Worm (Caenorhabditis elegans) whole organism, mixed stage, embryonic: ENCODE measurements around the gene C23F12.4.

Experiments used
- M03D4.4 ChIP-seq: sonication (generic microtip); optimal IDR thresholded peaks from 2 replicates; lab custom pipeline; 2017; ENCODE audit warnings: mild to moderate bottlenecking, missing genetic modification characterization, missing compliant biosample characterization
- bed-3 ChIP-seq: fragments of 200-800 bp; sonication (Bioruptor generic); optimal IDR thresholded peaks from 3 replicates; lab custom pipeline; 2018; ENCODE audit warnings: mild to moderate bottlenecking, missing genetic modification characterization, moderate library complexity, missing compliant biosample characterization
- ceh-39 ChIP-seq: fragments of 150-350 bp; optimal IDR thresholded peaks from 2 replicates; lab custom pipeline; 2014; ENCODE audit warnings: missing biosample characterization, missing genetic modification characterization
- ceh-43 ChIP-seq: fragments of 200-800 bp; sonication (Bioruptor generic); optimal IDR thresholded peaks from 2 replicates; lab custom pipeline; 2018; ENCODE audit warnings: mild to moderate bottlenecking, missing genetic modification characterization, moderate library complexity, missing compliant biosample characterization
- ceh-83 ChIP-seq: fragments of 200-800 bp; sonication (Bioruptor generic); optimal IDR thresholded peaks from 2 replicates; lab custom pipeline; 2018; ENCODE audit warnings: mild to moderate bottlenecking, missing genetic modification characterization, missing compliant biosample characterization
- ces-1 ChIP-seq: fragments of 150-350 bp; optimal IDR thresholded peaks from 2 replicates; lab custom pipeline; 2014; ENCODE audit warnings: missing biosample characterization, missing genetic modification reagents, missing genetic modification characterization
- cnd-1 ChIP-seq: fragments of 200-800 bp; sonication (Bioruptor generic); optimal IDR thresholded peaks from 2 replicates; lab custom pipeline; 2018; ENCODE audit warnings: mild to moderate bottlenecking, missing genetic modification characterization, missing compliant biosample characterization
- drap-1 ChIP-seq: fragments of 200-800 bp; sonication (Bioruptor generic); optimal IDR thresholded peaks from 3 replicates; lab custom pipeline; 2018; ENCODE audit warnings: mild to moderate bottlenecking, missing genetic modification characterization, missing compliant biosample characterization
- elt-1 ChIP-seq: sonication (generic microtip); optimal IDR thresholded peaks from 2 replicates; lab custom pipeline; 2017; ENCODE audit warnings: missing genetic modification characterization, mild to moderate bottlenecking, missing compliant biosample characterization, antibody characterized with exemption, moderate library complexity, borderline replicate concordance; ENCODE audit not compliant: insufficient read depth
- flh-1 ChIP-seq: fragments of 200-800 bp; sonication (Bioruptor generic); optimal IDR thresholded peaks from 2 replicates; lab custom pipeline; 2018; ENCODE audit warnings: mild to moderate bottlenecking, missing genetic modification characterization, moderate library complexity, missing compliant biosample characterization
- ham-2 ChIP-seq: fragments of 200-800 bp; sonication (Bioruptor generic); optimal IDR thresholded peaks from 2 replicates; lab custom pipeline; 2018; ENCODE audit warnings: mild to moderate bottlenecking, missing genetic modification characterization, missing compliant biosample characterization
- hlh-1 ChIP-seq: fragments of 150-350 bp; optimal IDR thresholded peaks from 2 replicates; lab custom pipeline; 2014; ENCODE audit warnings: missing biosample characterization, missing genetic modification reagents, missing genetic modification characterization
- lin-13 ChIP-seq: fragments of 150-350 bp; optimal IDR thresholded peaks from 2 replicates; lab custom pipeline; 2014; ENCODE audit warnings: missing biosample characterization, missing genetic modification characterization
- lin-32 ChIP-seq: fragments of 200-800 bp; sonication (Bioruptor generic); optimal IDR thresholded peaks from 2 replicates; lab custom pipeline; 2018; ENCODE audit warnings: mild to moderate bottlenecking, missing genetic modification characterization, missing compliant biosample characterization
- mab-5 ChIP-seq: fragments of 150-350 bp; optimal IDR thresholded peaks from 2 replicates; lab custom pipeline; 2014; ENCODE audit warnings: missing biosample characterization, missing genetic modification characterization
- mep-1 ChIP-seq: fragments of 150-350 bp; optimal IDR thresholded peaks from 2 replicates; lab custom pipeline; 2017; ENCODE audit warnings: missing biosample characterization, missing genetic modification reagents, missing genetic modification characterization, inconsistent platforms
- mls-2 ChIP-seq: sonication (generic microtip); optimal IDR thresholded peaks from 2 replicates; lab custom pipeline; 2016; ENCODE audit warnings: mild to moderate bottlenecking, missing genetic modification characterization, moderate library complexity, missing compliant biosample characterization
- nhr-2 ChIP-seq: fragments of 150-350 bp; optimal IDR thresholded peaks from 2 replicates; lab custom pipeline; 2014; ENCODE audit warnings: missing biosample characterization, missing genetic modification characterization
- nhr-237 ChIP-seq: fragments of 150-350 bp; optimal IDR thresholded peaks from 2 replicates; lab custom pipeline; 2014; ENCODE audit warnings: missing biosample characterization, missing genetic modification characterization
- nhr-28 ChIP-seq: fragments of 150-350 bp; optimal IDR thresholded peaks from 2 replicates; lab custom pipeline; 2014; ENCODE audit warnings: missing biosample characterization, missing genetic modification characterization
- nhr-76 ChIP-seq: sonication (generic microtip); optimal IDR thresholded peaks from 2 replicates; lab custom pipeline; 2017; ENCODE audit warnings: missing biosample characterization, missing genetic modification characterization
- pha-4 ChIP-seq: fragments of 150-350 bp; optimal IDR thresholded peaks from 2 replicates; lab custom pipeline; 2018; ENCODE audit warnings: missing biosample characterization, missing genetic modification reagents, missing genetic modification characterization
- sem-2 ChIP-seq: fragments of 200-800 bp; sonication (Bioruptor generic); optimal IDR thresholded peaks from 2 replicates; lab custom pipeline; 2018; ENCODE audit warnings: mild to moderate bottlenecking, missing genetic modification characterization, missing compliant biosample characterization
- snpc-4 ChIP-seq: fragments of 150-350 bp; optimal IDR thresholded peaks from 2 replicates; lab custom pipeline; 2014; ENCODE audit warnings: missing biosample characterization, missing genetic modification characterization
- sptf-1 ChIP-seq: sonication (generic microtip); optimal IDR thresholded peaks from 2 replicates; lab custom pipeline; 2017; ENCODE audit warnings: mild to moderate bottlenecking, missing genetic modification characterization, moderate library complexity, missing compliant biosample characterization
- unc-120 ChIP-seq: sonication (generic microtip); optimal IDR thresholded peaks from 2 replicates; lab custom pipeline; 2017; ENCODE audit warnings: missing genetic modification characterization, missing compliant biosample characterization; ENCODE audit not compliant: poor library complexity, severe bottlenecking
- unc-39 ChIP-seq: fragments of 150-350 bp; optimal IDR thresholded peaks from 2 replicates; lab custom pipeline; 2014; ENCODE audit warnings: missing biosample characterization, missing genetic modification characterization
- zip-8 ChIP-seq: fragments of 150-350 bp; optimal IDR thresholded peaks from 2 replicates; lab custom pipeline; 2014; ENCODE audit warnings: missing biosample characterization, missing genetic modification characterization
- ztf-11 ChIP-seq: fragments of 150-350 bp; optimal IDR thresholded peaks from 2 replicates; lab custom pipeline; 2014; ENCODE audit warnings: missing biosample characterization, missing genetic modification characterization

Gene C23F12.4

DNA sequence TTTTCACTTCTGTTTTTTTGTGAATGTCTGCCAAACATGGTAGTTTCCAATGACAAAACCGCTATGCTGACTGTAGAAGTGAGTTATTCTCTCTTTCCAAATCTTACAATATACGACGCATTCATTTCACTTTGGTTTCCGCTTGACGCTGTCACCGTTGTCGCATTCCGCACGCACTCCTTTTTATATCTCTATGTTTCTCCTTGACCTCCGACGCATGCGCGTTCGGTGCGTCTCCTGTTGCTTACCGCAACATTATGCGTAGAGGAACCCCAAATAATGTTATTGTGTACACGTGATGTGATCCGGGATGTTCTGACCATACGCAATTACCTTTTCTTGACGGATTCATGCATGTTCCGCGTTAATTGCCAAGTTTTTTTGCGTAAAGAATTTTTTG, 14.8 kb downstream of the C23F12.4 start:
- no peak for TF ChIP-seq pha-4 (tag; lab: Kevin White, UChicago)
- TF ChIP-seq mep-1 (tag; lab: Kevin White, UChicago) = peak; percentile 5
- TF ChIP-seq lin-13 (tag; lab: Kevin White, UChicago) = no peak
- TF ChIP-seq nhr-2 = peak; percentile 53
- peak; percentile 77 for TF ChIP-seq ham-2

ce11 chrX:9402464-9402863, 15.3 kb downstream of the C23F12.4 start:
- TF ChIP-seq lin-32 (GFP tag; lab: Kevin White, UChicago) (no peak), ceh-83 (GFP tag; lab: Kevin White, UChicago) (no peak), flh-1 (GFP tag; lab: Kevin White, UChicago) (no peak), mls-2 (tag; lab: Kevin White, UChicago) (no peak), mab-5 (tag; lab: Kevin White, UChicago) (no peak), zip-8 (tag; lab: Kevin White, UChicago) (no peak), sem-2 (GFP tag; lab: Kevin White, UChicago) (no peak), nhr-2 (no peak), ztf-11 (no peak), M03D4.4 (tag; lab: Kevin White, UChicago) (no peak), nhr-28 (tag; lab: Kevin White, UChicago) (no peak), cnd-1 (tag; lab: Kevin White, UChicago) (no peak), unc-120 (tag; lab: Kevin White, UChicago) (no peak), hlh-1 (tag; lab: Kevin White, UChicago) (no peak), ceh-43 (GFP tag; lab: Kevin White, UChicago) (no peak), drap-1 (GFP tag; lab: Kevin White, UChicago) (no peak), nhr-76 (tag; lab: Kevin White, UChicago) (no peak), ham-2 (no peak)

DNA sequence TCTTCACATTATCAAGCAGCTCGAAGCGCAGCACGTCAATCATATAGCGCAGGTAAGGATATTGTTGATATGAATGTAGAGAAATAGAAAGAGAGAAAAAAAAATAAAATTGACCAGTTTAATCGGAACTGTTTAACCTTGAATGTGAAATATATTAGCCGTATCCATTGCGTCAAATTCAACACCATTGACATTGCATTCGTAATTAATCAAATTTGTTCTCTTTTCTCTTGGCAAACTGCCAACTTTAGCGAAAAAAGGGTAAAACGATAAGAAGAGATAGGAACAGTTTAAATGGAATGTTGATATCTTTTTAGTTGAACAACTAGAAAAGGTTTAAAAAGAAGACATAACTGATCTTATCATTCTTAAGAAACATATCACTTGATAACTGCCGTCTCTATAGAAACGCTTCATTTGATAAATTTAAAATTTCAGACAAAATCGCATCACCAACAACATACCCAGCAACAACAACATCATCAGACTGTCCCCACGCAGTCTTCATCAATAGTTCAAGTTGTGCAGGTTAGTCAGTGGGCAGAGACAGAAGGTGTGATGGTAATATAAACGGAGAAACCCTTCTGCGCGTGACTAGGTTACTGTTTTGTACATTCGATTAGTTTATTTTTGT, 16.6 kb downstream of the C23F12.4 start:
- TF ChIP-seq unc-39 (tag; lab: Kevin White, UChicago) (no peak), flh-1 (GFP tag; lab: Kevin White, UChicago) (no peak), unc-120 (tag; lab: Kevin White, UChicago) (no peak), elt-1 (tag; lab: Kevin White, UChicago) (no peak), snpc-4 (no peak), drap-1 (GFP tag; lab: Kevin White, UChicago) (no peak), pha-4 (tag; lab: Kevin White, UChicago) (no peak), ceh-39 (tag; lab: Kevin White, UChicago) (no peak), bed-3 (GFP tag; lab: Kevin White, UChicago) (no peak), M03D4.4 (tag; lab: Kevin White, UChicago) (no peak), zip-8 (tag; lab: Kevin White, UChicago) (no peak), ces-1 (GFP tag; lab: Kevin White, UChicago) (no peak)

- no peak for TF ChIP-seq lin-13 (tag; lab: Kevin White, UChicago)
- TF ChIP-seq nhr-237 (tag; lab: Kevin White, UChicago) = no peak
- TF ChIP-seq elt-1 (tag; lab: Kevin White, UChicago) = peak; percentile 68
- TF ChIP-seq sptf-1 (tag; lab: Kevin White, UChicago) = no peak
- no peak for TF ChIP-seq ztf-11
Observed at ce11 chrX:9405922-9406321, 18.8 kb downstream of the C23F12.4 start.

DNA sequence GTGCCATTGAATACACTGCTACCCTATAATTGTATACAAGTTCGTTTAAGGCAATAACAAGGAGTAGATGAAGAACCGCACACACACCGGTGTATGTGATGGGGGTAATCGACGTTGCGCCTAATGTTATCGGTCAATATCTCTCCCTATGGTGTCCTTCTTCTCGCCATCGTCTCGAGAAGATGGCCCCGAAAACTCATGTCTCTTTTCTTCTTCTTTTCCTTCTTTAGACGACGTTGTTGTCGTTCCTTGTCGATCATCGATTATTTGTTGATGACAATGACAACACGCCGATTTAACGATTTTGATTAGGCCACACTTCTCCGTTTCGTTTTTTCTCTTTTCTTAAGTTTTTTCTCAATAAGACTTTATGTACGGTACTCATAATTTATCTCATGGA, 22.0 kb downstream of the C23F12.4 start:
- TF ChIP-seq pha-4 (tag; lab: Kevin White, UChicago) (no peak), hlh-1 (tag; lab: Kevin White, UChicago) (no peak), mep-1 (tag; lab: Kevin White, UChicago) (no peak), M03D4.4 (tag; lab: Kevin White, UChicago) (no peak), ceh-39 (tag; lab: Kevin White, UChicago) (no peak), unc-39 (tag; lab: Kevin White, UChicago) (no peak), sptf-1 (tag; lab: Kevin White, UChicago) (no peak), unc-120 (tag; lab: Kevin White, UChicago) (no peak), cnd-1 (tag; lab: Kevin White, UChicago) (no peak), lin-13 (tag; lab: Kevin White, UChicago) (no peak), nhr-28 (tag; lab: Kevin White, UChicago) (no peak), ham-2 (no peak), nhr-2 (no peak), ceh-43 (GFP tag; lab: Kevin White, UChicago) (no peak)
- TF ChIP-seq, all 35 proteins: peak for 0
